Fruit fly (Drosophila melanogaster) S2 (cell line): ENCODE data around the gene Atg18a.

Experiments used
- CG8478 ChIP-seq: fragments of >200 bp; optimal IDR thresholded peaks from 2 replicates; lab custom pipeline; 2018
- CTCF ChIP-seq, 2 experiments: fragments of >200 bp; optimal IDR thresholded peaks; 2 replicates each; lab custom pipeline; 2018

dm6 chr3L:8185263-8186227 is 1.1 kb upstream of the Atg18a start:
- no peak for TF ChIP-seq CG8478 (lab: Kevin White, UChicago)
- TF ChIP-seq CTCF (optimal IDR thresholded peaks at IDR 0.05; lab: Kevin White, UChicago): no peak
